Worm (Caenorhabditis elegans): Measurements from ENCODE around the gene F52F10.2.

F52F10.2 gene

DNA sequence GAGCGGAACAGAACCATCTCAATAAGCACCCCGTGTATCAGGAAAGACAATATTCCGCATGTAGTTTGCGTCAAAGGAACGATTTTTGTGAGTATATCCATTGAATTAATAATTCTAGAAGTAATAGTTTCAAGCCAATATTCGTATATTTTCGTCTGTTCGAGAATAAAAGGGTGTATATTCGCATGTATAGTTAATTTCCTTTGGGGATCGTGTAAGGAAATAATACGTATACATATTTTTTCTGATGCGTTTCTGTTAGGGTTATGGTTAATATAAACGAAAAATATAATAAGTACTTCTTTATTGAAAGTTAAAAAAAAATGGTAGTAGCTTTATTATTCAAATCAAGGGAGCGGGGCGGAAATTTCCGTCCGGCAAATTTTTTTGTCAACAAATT is 20.0 kb upstream of the F52F10.2 start, which contains the start of gene str-236:
Gene str-236 (minus strand): TSS at position 101 of the 400 bp plus-strand sequence.
- TF ChIP-seq nhr-2 (tag; optimal IDR thresholded peaks at IDR 0.05), result no peak
- TF ChIP-seq pha-4 (tag; optimal IDR thresholded peaks at IDR 0.05), result no peak
- TF ChIP-seq snpc-4 (tag; optimal IDR thresholded peaks at IDR 0.05), result no peak
- no peak for TF ChIP-seq ham-2 (GFP tag; optimal IDR thresholded peaks at IDR 0.05)

- TF ChIP-seq M03D4.4 (tag; optimal IDR thresholded peaks at IDR 0.05), result no peak
Observed at ce11 chrV:1531159-1531558, 16.8 kb upstream of the F52F10.2 start, which contains the start of gene K02H11.4. Gene K02H11.4, minus strand, starts transcription at chrV:1531259.

DNA sequence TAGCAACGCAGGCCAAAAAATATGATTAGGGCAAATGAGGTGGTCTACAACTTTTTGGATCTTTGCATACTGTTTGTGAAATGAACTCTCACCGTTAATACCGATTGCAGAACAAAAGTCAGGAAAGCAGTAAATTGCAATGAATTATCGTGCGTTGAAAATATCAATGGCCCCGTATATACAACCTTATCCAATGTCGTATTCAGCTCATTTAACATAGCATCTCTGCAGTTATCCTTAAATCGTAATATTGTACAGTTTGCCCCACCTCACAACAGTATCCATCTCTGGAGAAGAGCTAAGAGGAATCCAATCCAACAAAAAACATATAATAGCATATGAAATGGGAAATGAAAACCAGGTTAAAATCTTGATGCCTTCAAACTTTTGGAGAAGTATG is 15.5 kb upstream of the F52F10.2 start:
- no peak for TF ChIP-seq lin-32 (GFP tag; optimal IDR thresholded peaks at IDR 0.05)
- TF ChIP-seq nhr-12 (tag; optimal IDR thresholded peaks at IDR 0.05), result no peak
- no peak for TF ChIP-seq nhr-2 (tag; optimal IDR thresholded peaks at IDR 0.05)
- no peak for TF ChIP-seq unc-62 (GFP tag; optimal IDR thresholded peaks at IDR 0.05)
- no peak for TF ChIP-seq zip-8 (tag; optimal IDR thresholded peaks at IDR 0.05)
- no peak for TF ChIP-seq drap-1 (GFP tag; optimal IDR thresholded peaks at IDR 0.05)
- no peak for TF ChIP-seq elt-3 (tag; optimal IDR thresholded peaks at IDR 0.05)
- no peak for TF ChIP-seq lsy-2 (tag; optimal IDR thresholded peaks at IDR 0.05)
- no peak for TF ChIP-seq ham-2 (GFP tag; optimal IDR thresholded peaks at IDR 0.05)
- no peak for TF ChIP-seq snpc-4 (tag; optimal IDR thresholded peaks at IDR 0.05)
- TF ChIP-seq sptf-1 (tag; optimal IDR thresholded peaks at IDR 0.05), result no peak
- TF ChIP-seq nhr-28 (tag; optimal IDR thresholded peaks at IDR 0.05), result no peak
- no peak for TF ChIP-seq ceh-83 (GFP tag; optimal IDR thresholded peaks at IDR 0.05)
- TF ChIP-seq sem-2 (GFP tag; optimal IDR thresholded peaks at IDR 0.05), result no peak
- TF ChIP-seq unc-39 (tag; optimal IDR thresholded peaks at IDR 0.05), result no peak
- no peak for TF ChIP-seq tbx-8 (GFP tag; optimal IDR thresholded peaks at IDR 0.05)
- TF ChIP-seq elt-1 (tag; optimal IDR thresholded peaks at IDR 0.05; ENCODE audit: borderline replicate concordance, insufficient read depth), result no peak
- TF ChIP-seq nhr-237 (tag; optimal IDR thresholded peaks at IDR 0.05), result no peak

DNA sequence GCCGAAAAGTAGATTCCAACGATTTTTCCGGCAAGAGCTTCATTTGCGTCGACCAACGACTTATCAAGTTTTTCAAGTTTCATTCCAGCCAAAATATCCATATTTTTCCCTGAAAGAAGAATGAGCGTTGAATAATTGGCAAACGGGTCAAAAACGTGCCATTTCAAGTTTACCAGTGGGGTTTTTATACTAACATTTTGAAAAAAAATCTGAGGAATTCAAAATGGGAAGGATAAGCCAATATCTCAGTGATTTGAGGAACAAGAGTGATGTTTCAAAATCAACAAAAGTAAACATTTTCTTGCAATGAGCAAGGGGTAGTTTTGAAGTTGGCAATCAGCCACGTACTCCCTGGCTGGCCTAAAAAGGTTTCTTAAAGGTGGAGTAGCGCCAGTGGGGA is 13.6 kb upstream of the F52F10.2 start, which contains the start of gene trx-5:
Gene trx-5 (minus strand): TSS at position 101 of the 400 bp plus-strand sequence.
- TF ChIP-seq ham-2 (GFP tag; optimal IDR thresholded peaks at IDR 0.05), result no peak
- TF ChIP-seq ces-1 (GFP tag; optimal IDR thresholded peaks at IDR 0.05), result no peak
- TF ChIP-seq tbx-8 (GFP tag; optimal IDR thresholded peaks at IDR 0.05), result no peak

DNA sequence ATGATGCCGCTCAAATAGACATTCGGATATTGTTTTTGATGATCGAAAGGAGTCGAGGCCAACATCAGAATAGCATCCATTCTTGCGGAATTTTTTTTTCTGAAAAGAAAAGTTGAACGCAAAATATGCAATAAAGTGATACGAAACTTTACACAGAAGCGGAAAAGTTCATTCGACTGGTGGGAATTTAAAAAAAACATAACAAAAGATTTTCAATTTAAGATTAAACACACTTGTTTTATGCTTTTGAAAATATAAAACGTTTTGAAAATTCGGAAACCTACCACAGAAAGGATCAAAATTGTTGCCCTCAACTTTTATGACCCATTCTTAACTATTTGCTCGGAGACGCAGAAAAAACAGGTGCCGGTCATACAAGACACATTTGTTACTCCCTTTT is 11.0 kb upstream of the F52F10.2 start, which contains the start of gene K02H11.9:
Gene K02H11.9 (minus strand): TSS at position 101 of the 400 bp plus-strand sequence.
- TF ChIP-seq flh-1 (GFP tag; optimal IDR thresholded peaks at IDR 0.05) (no peak), tbx-8 (GFP tag; optimal IDR thresholded peaks at IDR 0.05) (no peak), hlh-1 (tag; optimal IDR thresholded peaks at IDR 0.05) (no peak), nhr-12 (tag; optimal IDR thresholded peaks at IDR 0.05) (no peak), lin-13 (tag; optimal IDR thresholded peaks at IDR 0.05) (no peak), lin-32 (GFP tag; optimal IDR thresholded peaks at IDR 0.05) (no peak), mls-2 (tag; optimal IDR thresholded peaks at IDR 0.05) (no peak), snpc-4 (tag; optimal IDR thresholded peaks at IDR 0.05) (no peak), ces-1 (GFP tag; optimal IDR thresholded peaks at IDR 0.05) (no peak), sem-2 (GFP tag; optimal IDR thresholded peaks at IDR 0.05) (no peak), drap-1 (GFP tag; optimal IDR thresholded peaks at IDR 0.05) (no peak), elt-3 (tag; optimal IDR thresholded peaks at IDR 0.05) (no peak), sptf-1 (tag; optimal IDR thresholded peaks at IDR 0.05) (no peak), bed-3 (GFP tag; optimal IDR thresholded peaks at IDR 0.05) (no peak)

ce11 chrV:1538842-1539241 is 9.1 kb upstream of the F52F10.2 start:
- no peak for TF ChIP-seq sptf-1 (tag; optimal IDR thresholded peaks at IDR 0.05)

DNA sequence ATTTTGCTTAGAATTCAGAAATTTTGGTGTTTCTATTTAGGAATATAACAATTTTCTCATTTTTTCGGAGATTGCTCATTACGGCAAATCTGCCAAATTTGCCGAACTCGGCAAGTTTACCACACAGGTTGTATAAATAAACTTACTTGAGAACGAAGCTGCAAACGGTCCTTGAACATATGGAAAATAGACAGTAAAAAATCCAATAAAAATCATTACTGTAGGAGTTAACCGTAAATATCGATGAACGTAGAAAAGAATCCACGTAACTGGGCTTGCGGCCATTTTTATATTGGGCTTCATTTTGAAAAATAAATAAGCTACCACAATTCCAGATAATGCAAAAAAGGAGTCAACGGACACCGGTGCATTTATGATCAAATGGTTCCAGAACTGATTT is 7.7 kb upstream of the F52F10.2 start:
- no peak for TF ChIP-seq M03D4.4 (tag; optimal IDR thresholded peaks at IDR 0.05)
- TF ChIP-seq cnd-1 (tag; optimal IDR thresholded peaks at IDR 0.05), result no peak

Data from whole organism, mixed stage, embryonic.